Worm (Caenorhabditis elegans) whole organism, young adult: ENCODE results near the gene F29G9.1.

Experiments used
- B0019.2 ChIP-seq: fragments of 200-800 bp; sonication (Bioruptor generic); conservative IDR thresholded peaks from 2 replicates; pipeline ENCODE4 v1.3.6; 2022; ENCODE audit warnings: missing genetic modification reagents, missing genetic modification characterization, missing compliant biosample characterization
- B0035.1 ChIP-seq: sonication (generic microtip); optimal IDR thresholded peaks from 2 replicates; lab custom pipeline; 2016; ENCODE audit warnings: missing genetic modification characterization, mild to moderate bottlenecking, missing compliant biosample characterization, missing genotype, missing genetic modification reagents
- B0261.1 ChIP-seq: sonication (generic microtip); optimal IDR thresholded peaks from 2 replicates; lab custom pipeline; 2016; ENCODE audit warnings: mild to moderate bottlenecking, missing genetic modification characterization, moderate library complexity, missing compliant biosample characterization
- C06A6.2 ChIP-seq: fragments of 200-800 bp; sonication (Bioruptor generic); conservative IDR thresholded peaks from 2 replicates; pipeline ENCODE4 v1.3.6; 2022; ENCODE audit warnings: missing genetic modification characterization, missing compliant biosample characterization
- C17E4.6 ChIP-seq: fragments of 200-800 bp; sonication (Bioruptor generic); IDR thresholded peaks from 2 replicates; pipeline ENCODE4 v1.3.6; 2022; ENCODE audit warnings: missing genetic modification reagents, missing genetic modification characterization, missing compliant biosample characterization
- F52B5.7 ChIP-seq: sonication (generic microtip); optimal IDR thresholded peaks from 2 replicates; lab custom pipeline; 2016; ENCODE audit warnings: mild to moderate bottlenecking, missing genetic modification characterization, missing compliant biosample characterization
- F55B11.4 ChIP-seq: sonication (generic microtip); optimal IDR thresholded peaks from 2 replicates; lab custom pipeline; 2016; ENCODE audit warnings: missing compliant biosample characterization, missing genetic modification characterization, borderline replicate concordance; ENCODE audit not compliant: insufficient read depth
- T07F8.4 ChIP-seq: sonication (generic microtip); optimal IDR thresholded peaks from 2 replicates; lab custom pipeline; 2016; ENCODE audit warnings: mild to moderate bottlenecking, missing genetic modification characterization, moderate library complexity, missing compliant biosample characterization
- T26A5.8 ChIP-seq: sonication (generic microtip); optimal IDR thresholded peaks from 2 replicates; lab custom pipeline; 2016; ENCODE audit warnings: missing genetic modification characterization, missing compliant biosample characterization
- Y53F4B.3 ChIP-seq: fragments of 200-800 bp; sonication (Bioruptor generic); IDR thresholded peaks from 2 replicates; pipeline ENCODE4 v1.3.6; 2022; ENCODE audit warnings: missing genetic modification reagents, missing genetic modification characterization, missing compliant biosample characterization
- Y67H2A.10 ChIP-seq: fragments of 200-800 bp; sonication (Bioruptor generic); conservative IDR thresholded peaks from 2 replicates; pipeline ENCODE4 v1.3.6; 2022; ENCODE audit warnings: missing genetic modification reagents, missing genetic modification characterization, missing compliant biosample characterization
- aptf-2 ChIP-seq: fragments of 200-800 bp; sonication (Bioruptor generic); conservative IDR thresholded peaks from 2 replicates; pipeline ENCODE4 v1.3.6; 2022; ENCODE audit warnings: missing genetic modification reagents, missing genetic modification characterization, missing compliant biosample characterization
- atf-7 ChIP-seq: sonication (generic microtip); optimal IDR thresholded peaks from 2 replicates; lab custom pipeline; 2017; ENCODE audit warnings: mild to moderate bottlenecking, missing genetic modification characterization, missing compliant biosample characterization
- athp-1 ChIP-seq: sonication (generic microtip); optimal IDR thresholded peaks from 2 replicates; lab custom pipeline; 2017; ENCODE audit warnings: mild to moderate bottlenecking, missing genetic modification characterization, missing compliant biosample characterization
- attf-6 ChIP-seq: fragments of 200-800 bp; sonication (Bioruptor generic); IDR thresholded peaks from 2 replicates; pipeline ENCODE4 v1.3.6; 2022; ENCODE audit warnings: missing genetic modification reagents, missing genetic modification characterization, missing compliant biosample characterization
- cebp-1 ChIP-seq, 2 experiments: fragments of 200-800 bp in 1 of 2; sonication (Bioruptor generic) in 1 of 2; sonication (generic microtip) in 1 of 2; IDR thresholded peaks in 1 of 2; optimal IDR thresholded peaks in 1 of 2; 2 replicates each; pipeline versions ENCODE4 v1.3.6 to Lab custom; 2017 to 2022; ENCODE audit warnings: missing compliant biosample characterization in 2 of 2, missing genetic modification characterization in 2 of 2, mild to moderate bottlenecking in 1 of 2, missing genetic modification reagents in 1 of 2, moderate library complexity in 1 of 2
- cebp-2 ChIP-seq: fragments of 200-800 bp; sonication (Bioruptor generic); IDR thresholded peaks from 2 replicates; pipeline ENCODE4 v1.3.6; 2022; ENCODE audit warnings: missing genetic modification characterization, missing compliant biosample characterization
- ceh-58 ChIP-seq: fragments of 200-800 bp; sonication (Bioruptor generic); IDR thresholded peaks from 2 replicates; pipeline ENCODE4 v1.3.6; 2022; ENCODE audit warnings: missing genetic modification characterization, missing compliant biosample characterization
- ceh-91 ChIP-seq: fragments of 200-800 bp; sonication (Bioruptor generic); IDR thresholded peaks from 2 replicates; pipeline ENCODE4 v1.3.6; 2022; ENCODE audit warnings: missing genetic modification reagents, missing genetic modification characterization, missing compliant biosample characterization
- dpff-1 ChIP-seq: sonication (generic microtip); optimal IDR thresholded peaks from 2 replicates; lab custom pipeline; 2017; ENCODE audit warnings: mild to moderate bottlenecking, missing genetic modification characterization, missing compliant biosample characterization
- dpl-1 ChIP-seq: fragments of 150-350 bp; optimal IDR thresholded peaks from 2 replicates; lab custom pipeline; 2014; ENCODE audit warnings: missing biosample characterization, missing genetic modification reagents, missing genetic modification characterization
- egl-18 ChIP-seq: fragments of 200-800 bp; sonication (Bioruptor generic); IDR thresholded peaks from 2 replicates; pipeline ENCODE4 v1.3.6; 2022; ENCODE audit warnings: missing genetic modification reagents, missing genetic modification characterization, missing compliant biosample characterization
- egl-44 ChIP-seq: fragments of 200-800 bp; sonication (Bioruptor generic); IDR thresholded peaks from 2 replicates; pipeline ENCODE4 v1.3.6; 2022; ENCODE audit warnings: missing genetic modification reagents, missing genetic modification characterization, missing compliant biosample characterization
- hlh-26 ChIP-seq: fragments of 200-800 bp; sonication (Bioruptor generic); conservative IDR thresholded peaks from 2 replicates; pipeline ENCODE4 v1.3.6; 2022; ENCODE audit warnings: missing genetic modification reagents, missing genetic modification characterization, missing compliant biosample characterization
- hmg-20 ChIP-seq: fragments of 200-800 bp; sonication (Bioruptor generic); IDR thresholded peaks from 2 replicates; pipeline ENCODE4 v1.3.6; 2022; ENCODE audit warnings: missing genetic modification reagents, missing genetic modification characterization, missing compliant biosample characterization
- hsf-1 ChIP-seq: fragments of 200-800 bp; sonication (Bioruptor generic); IDR thresholded peaks from 2 replicates; pipeline ENCODE4 v1.3.6; 2022; ENCODE audit warnings: missing genetic modification reagents, missing genetic modification characterization, missing compliant biosample characterization
- let-526 ChIP-seq: fragments of 200-800 bp; sonication (Bioruptor generic); IDR thresholded peaks from 2 replicates; pipeline ENCODE4 v1.3.6; 2022; ENCODE audit warnings: missing genetic modification reagents, missing genetic modification characterization, missing compliant biosample characterization
- let-607 ChIP-seq, 2 experiments: fragments of 200-800 bp in 1 of 2; sonication (Bioruptor generic) in 1 of 2; sonication (generic microtip) in 1 of 2; optimal IDR thresholded peaks; 2 replicates each; lab custom pipeline; 2016 to 2018; ENCODE audit warnings: mild to moderate bottlenecking in 2 of 2, missing compliant biosample characterization in 2 of 2, missing genetic modification characterization in 2 of 2, moderate library complexity in 2 of 2, missing genotype in 1 of 2
- lin-35 ChIP-seq, 3 experiments: fragments of 150-350 bp in 2 of 3; sonication (generic microtip) in 1 of 3; optimal IDR thresholded peaks; 2 replicates each; lab custom pipeline; 2014 to 2018; ENCODE audit warnings: missing biosample characterization in 3 of 3, missing genetic modification characterization in 3 of 3, missing genetic modification reagents in 3 of 3
- lin-40 ChIP-seq: sonication (generic microtip); optimal IDR thresholded peaks from 2 replicates; lab custom pipeline; 2016; ENCODE audit warnings: missing genetic modification characterization, mild to moderate bottlenecking, missing compliant biosample characterization, missing genotype, missing genetic modification reagents
- madf-10 ChIP-seq: sonication (generic microtip); optimal IDR thresholded peaks from 2 replicates; lab custom pipeline; 2016; ENCODE audit warnings: mild to moderate bottlenecking, missing genetic modification characterization, missing compliant biosample characterization
- madf-6 ChIP-seq: fragments of 200-800 bp; sonication (Bioruptor generic); IDR thresholded peaks from 2 replicates; pipeline ENCODE4 v1.3.6; 2022; ENCODE audit warnings: missing genetic modification reagents, missing genetic modification characterization, missing compliant biosample characterization
- nfyb-1 ChIP-seq: fragments of 200-800 bp; sonication (Bioruptor generic); IDR thresholded peaks from 2 replicates; pipeline ENCODE4 v1.3.6; 2022; ENCODE audit warnings: missing genetic modification reagents, missing genetic modification characterization, missing compliant biosample characterization
- nhr-27 ChIP-seq: fragments of 200-800 bp; sonication (Bioruptor generic); optimal IDR thresholded peaks from 2 replicates; lab custom pipeline; 2018; ENCODE audit warnings: mild to moderate bottlenecking, missing genetic modification characterization, moderate library complexity, missing compliant biosample characterization
- nhr-80 ChIP-seq: sonication (generic microtip); optimal IDR thresholded peaks from 2 replicates; lab custom pipeline; 2016; ENCODE audit warnings: missing genetic modification characterization, missing compliant biosample characterization
- nhr-90 ChIP-seq: sonication (generic microtip); optimal IDR thresholded peaks from 2 replicates; lab custom pipeline; 2016; ENCODE audit warnings: missing genotype, mild to moderate bottlenecking, missing genetic modification characterization, missing compliant biosample characterization
- rcor-1 ChIP-seq: fragments of 200-800 bp; sonication (Bioruptor generic); IDR thresholded peaks from 2 replicates; pipeline ENCODE4 v1.3.6; 2022; ENCODE audit warnings: missing genetic modification reagents, missing genetic modification characterization, missing compliant biosample characterization
- repo-1 ChIP-seq: sonication (generic microtip); optimal IDR thresholded peaks from 2 replicates; lab custom pipeline; 2017; ENCODE audit warnings: mild to moderate bottlenecking, missing genetic modification characterization, missing compliant biosample characterization
- rpc-1 ChIP-seq, 2 experiments: fragments of 150-350 bp in 1 of 2; sonication (generic microtip) in 1 of 2; optimal IDR thresholded peaks; 2 replicates each; lab custom pipeline; 2014 to 2018; ENCODE audit warnings: missing biosample characterization in 1 of 2, missing genetic modification characterization in 1 of 2, missing genetic modification reagents in 1 of 2, missing genotype in 1 of 2
- sdz-38 ChIP-seq: sonication (generic microtip); optimal IDR thresholded peaks from 2 replicates; lab custom pipeline; 2016; ENCODE audit warnings: missing genotype, missing genetic modification characterization, missing compliant biosample characterization
- snpc-3.4 ChIP-seq: sonication (generic microtip); optimal IDR thresholded peaks from 2 replicates; lab custom pipeline; 2017; ENCODE audit warnings: missing genetic modification characterization, mild to moderate bottlenecking, missing compliant biosample characterization, antibody characterized with exemption, moderate library complexity, missing genotype, missing genetic modification reagents
- snpc-4 ChIP-seq, 5 experiments: fragments of 150-350 bp in 1 of 5; sonication (generic microtip) in 4 of 5; optimal IDR thresholded peaks; 2 replicates each; lab custom pipeline; 2014 to 2018; ENCODE audit warnings: missing genetic modification characterization in 5 of 5, missing biosample characterization in 3 of 5, antibody characterized with exemption in 2 of 5, mild to moderate bottlenecking in 2 of 5, missing compliant biosample characterization in 2 of 5, missing genotype in 2 of 5, moderate library complexity in 2 of 5, missing genetic modification reagents in 1 of 5
- unc-130 ChIP-seq: sonication (generic microtip); optimal IDR thresholded peaks from 2 replicates; lab custom pipeline; 2016; ENCODE audit warnings: missing genetic modification reagents, missing genetic modification characterization, missing compliant biosample characterization
- ztf-26 ChIP-seq: sonication (generic microtip); optimal IDR thresholded peaks from 2 replicates; lab custom pipeline; 2017; ENCODE audit warnings: missing genetic modification characterization, missing compliant biosample characterization
- ztf-28 ChIP-seq: fragments of 200-800 bp; sonication (Bioruptor generic); IDR thresholded peaks from 2 replicates; pipeline ENCODE4 v1.3.6; 2022; ENCODE audit warnings: missing genetic modification reagents, missing genetic modification characterization, missing compliant biosample characterization
- ztf-6 ChIP-seq: fragments of 200-800 bp; sonication (Bioruptor generic); IDR thresholded peaks from 2 replicates; pipeline ENCODE4 v1.3.6; 2022; ENCODE audit warnings: missing genetic modification reagents, missing genetic modification characterization, missing compliant biosample characterization

Gene F29G9.1

DNA sequence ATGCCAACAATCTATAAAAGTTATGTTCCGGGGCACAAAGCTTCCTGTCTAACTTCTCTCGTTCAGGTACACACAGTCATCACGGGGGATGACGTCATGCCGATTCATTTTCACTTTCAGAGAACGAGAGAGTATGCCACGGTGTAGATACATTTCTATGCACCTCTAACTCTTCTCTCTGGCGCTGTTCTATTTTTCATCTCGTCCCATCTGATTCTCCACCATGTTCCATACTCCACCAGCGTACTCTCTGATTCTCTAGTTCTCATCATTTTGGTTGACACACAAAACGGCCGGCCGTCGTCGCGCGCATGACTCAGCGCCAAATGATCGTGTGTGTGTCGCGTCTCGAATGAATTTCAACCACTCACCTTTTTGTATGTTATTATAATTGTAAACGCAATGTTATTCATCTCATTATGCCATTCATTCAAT is 38.5 kb upstream of the F29G9.1 start (continued):
- TF ChIP-seq let-607 (tag; optimal IDR thresholded peaks at IDR 0.05; lab: Kevin White, UChicago) (peak; percentile 84 to 92), let-526 (GFP tag; lab: Robert Waterston, UW) (peak; percentile 80; the same call in 1 of the 2 replicates), B0035.1 (tag; lab: Kevin White, UChicago) (peak; percentile 13), unc-130 (GFP tag; lab: Kevin White, UChicago) (no peak), ztf-28 (no peak), ztf-6 (GFP tag; lab: Robert Waterston, UW) (no peak), F52B5.7 (tag; lab: Kevin White, UChicago) (no peak), ceh-58 (GFP tag; lab: Robert Waterston, UW) (no peak), nhr-27 (tag; lab: Kevin White, UChicago) (no peak), rcor-1 (GFP tag; lab: Robert Waterston, UW) (peak; percentile 37; the same call in 1 of the 2 replicates), repo-1 (tag; lab: Kevin White, UChicago) (peak; percentile 77), dpff-1 (tag; lab: Kevin White, UChicago) (no peak), nfyb-1 (GFP tag; lab: Robert Waterston, UW) (peak; percentile 91), snpc-4 (GFP tag; optimal IDR thresholded peaks at IDR 0.05; lab: Kevin White, UChicago) (peak; percentile 46), snpc-4 (tag; optimal IDR thresholded peaks at IDR 0.05; lab: Kevin White, UChicago) (peak in 3 of 4 experiments; percentile 50 to 69 (median 69)), T26A5.8 (tag; lab: Kevin White, UChicago) (no peak), madf-6 (GFP tag; lab: Robert Waterston, UW) (peak; percentile 43; the same call in 1 of the 2 replicates), nhr-90 (tag; lab: Kevin White, UChicago) (peak; percentile 75), aptf-2 (GFP tag; lab: Robert Waterston, UW) (no peak), nhr-80 (tag; lab: Kevin White, UChicago) (peak; percentile 97), egl-44 (GFP tag; lab: Robert Waterston, UW) (peak; percentile 73; the same call in 1 of the 2 replicates), C17E4.6 (GFP tag; lab: Robert Waterston, UW) (no peak), ceh-91 (GFP tag; lab: Robert Waterston, UW) (no peak), rpc-1 (optimal IDR thresholded peaks at IDR 0.05; lab: Kevin White, UChicago) (no peak), rpc-1 (tag; optimal IDR thresholded peaks at IDR 0.05; lab: Kevin White, UChicago) (no peak), C06A6.2 (GFP tag; lab: Robert Waterston, UW) (peak; percentile 78), hsf-1 (peak; percentile 57; the same call in 1 of the 2 replicates), T07F8.4 (tag; lab: Kevin White, UChicago) (no peak), hmg-20 (GFP tag; lab: Robert Waterston, UW) (0 out of 2 replicates have a peak, but pooled peaks have one; percentile 13), Y53F4B.3 (GFP tag; lab: Robert Waterston, UW) (no peak), Y67H2A.10 (GFP tag; lab: Robert Waterston, UW) (peak; percentile 40; the same call in 1 of the 2 replicates), lin-35 (GFP tag; optimal IDR thresholded peaks at IDR 0.05; lab: Kevin White, UChicago) (peak in 1 of 3 experiments; percentile 59), athp-1 (tag; lab: Kevin White, UChicago) (peak; percentile 69), attf-6 (GFP tag; lab: Robert Waterston, UW) (no peak), egl-18 (GFP tag; lab: Robert Waterston, UW) (0 out of 2 replicates have a peak, but pooled peaks have one; percentile 21), sdz-38 (tag; lab: Kevin White, UChicago) (no peak), cebp-2 (GFP tag; lab: Robert Waterston, UW) (0 out of 2 replicates have a peak, but pooled peaks have one; percentile 73), hlh-26 (GFP tag; lab: Robert Waterston, UW) (no peak), dpl-1 (GFP tag; lab: Kevin White, UChicago) (no peak), cebp-1 (GFP tag; IDR thresholded peaks at IDR 0.05; lab: Robert Waterston, UW) (peak; percentile 26; the same call in 1 of the 2 replicates), cebp-1 (tag; optimal IDR thresholded peaks at IDR 0.05; lab: Kevin White, UChicago) (peak; percentile 91), F55B11.4 (tag; lab: Kevin White, UChicago) (no peak), lin-40 (tag; lab: Kevin White, UChicago) (peak; percentile 95), B0019.2 (no peak), snpc-3.4 (tag; lab: Kevin White, UChicago) (no peak), ztf-26 (tag; lab: Kevin White, UChicago) (peak; percentile 92), madf-10 (peak; percentile 93), B0261.1 (tag; lab: Kevin White, UChicago) (no peak), atf-7 (tag; lab: Kevin White, UChicago) (peak; percentile 100)
